Worm (Caenorhabditis elegans) whole organism, early embryonic: Measurements from ENCODE around the gene K07E8.7.

Experiments
- ama-1 ChIP-seq: fragments of 150-350 bp; optimal IDR thresholded peaks from 2 replicates; lab custom pipeline; 2014
- ceh-36 ChIP-seq: sonication (generic microtip); optimal IDR thresholded peaks from 2 replicates; lab custom pipeline; 2016; ENCODE audit warnings: missing genetic modification characterization, inconsistent platforms, missing compliant biosample characterization
- ets-7 ChIP-seq: sonication (generic microtip); optimal IDR thresholded peaks from 2 replicates; lab custom pipeline; 2016; ENCODE audit warnings: missing genotype, missing genetic modification characterization, missing compliant biosample characterization
- hmbx-1 ChIP-seq: sonication (generic microtip); optimal IDR thresholded peaks from 2 replicates; lab custom pipeline; 2016; ENCODE audit warnings: mild to moderate bottlenecking, missing genetic modification characterization, missing compliant biosample characterization
- hnd-1 ChIP-seq: sonication (generic microtip); optimal IDR thresholded peaks from 2 replicates; lab custom pipeline; 2016; ENCODE audit warnings: missing genetic modification characterization, missing compliant biosample characterization
- pes-1 ChIP-seq: fragments of 200-800 bp; sonication (Bioruptor generic); IDR thresholded peaks from 2 replicates; pipeline ENCODE4 v1.3.6; 2022; ENCODE audit warnings: missing genetic modification reagents, missing genetic modification characterization, missing compliant biosample characterization
- tbx-37 ChIP-seq: fragments of 200-800 bp; sonication (Bioruptor generic); conservative IDR thresholded peaks from 2 replicates; pipeline ENCODE4 v1.3.6; 2022; ENCODE audit warnings: missing genetic modification reagents, missing genetic modification characterization, missing compliant biosample characterization

ce11 chrII:596702-597101, 53.5 kb downstream of the K07E8.7 start:
- TF ChIP-seq pes-1 (GFP tag; lab: Robert Waterston, UW) (no peak), ama-1 (lab: Kevin White, UChicago) (no peak), hmbx-1 (tag; lab: Kevin White, UChicago) (no peak), ceh-36 (tag; lab: Kevin White, UChicago) (no peak), tbx-37 (no peak), ets-7 (tag; lab: Kevin White, UChicago) (no peak), hnd-1 (tag; lab: Kevin White, UChicago) (no peak)
